Worm (Caenorhabditis elegans) whole organism, L2 larva: ENCODE measurements around the gene nspb-6.

Source experiments
- R02D3.7 ChIP-seq: fragments of 150-350 bp; optimal IDR thresholded peaks from 2 replicates; lab custom pipeline; 2014; ENCODE audit warnings: missing biosample characterization, missing genetic modification characterization
- elt-3 ChIP-seq: sonication (generic microtip); optimal IDR thresholded peaks from 2 replicates; lab custom pipeline; 2017; ENCODE audit warnings: missing biosample characterization, missing genetic modification characterization
- mab-5 ChIP-seq: fragments of 150-350 bp; optimal IDR thresholded peaks from 2 replicates; lab custom pipeline; 2014; ENCODE audit warnings: missing biosample characterization, missing genetic modification characterization
- nhr-129 ChIP-seq: fragments of 150-350 bp; optimal IDR thresholded peaks from 2 replicates; lab custom pipeline; 2014; ENCODE audit warnings: missing biosample characterization, missing genetic modification characterization
- nhr-77 ChIP-seq: fragments of 150-350 bp; optimal IDR thresholded peaks from 2 replicates; lab custom pipeline; 2014; ENCODE audit warnings: missing biosample characterization, missing genetic modification characterization
- unc-62 ChIP-seq: fragments of 150-350 bp; optimal IDR thresholded peaks from 2 replicates; lab custom pipeline; 2014; ENCODE audit warnings: missing biosample characterization, missing genetic modification reagents, missing genetic modification characterization

- TF ChIP-seq mab-5 (tag; lab: Kevin White, UChicago) (no peak), unc-62 (no peak), nhr-129 (tag; lab: Kevin White, UChicago) (no peak), nhr-77 (tag; lab: Kevin White, UChicago) (no peak), elt-3 (tag; lab: Kevin White, UChicago) (no peak), R02D3.7 (tag; lab: Kevin White, UChicago) (no peak)
Measured at ce11 chrIV:5944172-5944571, 48.9 kb downstream of the nspb-6 start.
